Fruit fly (Drosophila melanogaster) whole organism, pupa: ENCODE data around the gene Polr1H.

Experiments
- CG10348 ChIP-seq: fragments of 200-800 bp; sonication (Bioruptor generic); IDR thresholded peaks from 2 replicates; pipeline ENCODE4 v1.3.6; 2022; ENCODE audit warnings: missing biosample characterization, missing genetic modification characterization
- CG12605 ChIP-seq: fragments of 200-800 bp; sonication (Bioruptor generic); IDR thresholded peaks from 2 replicates; pipeline ENCODE4 v1.3.6; 2022; ENCODE audit warnings: missing biosample characterization, missing genetic modification characterization
- CG13204 ChIP-seq: fragments of 200-800 bp; sonication (Bioruptor generic); optimal IDR thresholded peaks from 2 replicates; lab custom pipeline; 2018; ENCODE audit warnings: missing biosample characterization, mild to moderate bottlenecking, missing genetic modification characterization, moderate library complexity
- CG14655 ChIP-seq: fragments of 200-800 bp; sonication (Bioruptor generic); optimal IDR thresholded peaks from 3 replicates; lab custom pipeline; 2017; ENCODE audit warnings: mild to moderate bottlenecking, missing biosample characterization, missing genetic modification reagents, missing genetic modification characterization
- CG15710 ChIP-seq: fragments of 200-800 bp; sonication (Bioruptor generic); optimal IDR thresholded peaks from 2 replicates; lab custom pipeline; 2018; ENCODE audit warnings: missing biosample characterization, mild to moderate bottlenecking, missing genetic modification characterization, moderate library complexity
- CG17806 ChIP-seq: fragments of 200-800 bp; sonication (Bioruptor generic); optimal IDR thresholded peaks from 2 replicates; lab custom pipeline; 2018; ENCODE audit warnings: missing biosample characterization, mild to moderate bottlenecking, missing genetic modification characterization, moderate library complexity
- CG32121 ChIP-seq: fragments of 200-800 bp; sonication (Bioruptor generic); IDR thresholded peaks from 2 replicates; pipeline ENCODE4 v1.3.6; 2022; ENCODE audit warnings: missing biosample characterization, missing genetic modification characterization
- CG34367 ChIP-seq: fragments of 200-800 bp; sonication (Bioruptor generic); optimal IDR thresholded peaks from 2 replicates; lab custom pipeline; 2018; ENCODE audit warnings: missing biosample characterization, mild to moderate bottlenecking, missing genetic modification characterization
- CG4496 ChIP-seq: fragments of 200-800 bp; sonication (Bioruptor generic); IDR thresholded peaks from 3 replicates; pipeline ENCODE4 v1.3.6; 2022; ENCODE audit warnings: missing biosample characterization, missing genetic modification characterization
- CG8159 ChIP-seq: fragments of 200-800 bp; sonication (Bioruptor generic); optimal IDR thresholded peaks from 3 replicates; lab custom pipeline; 2018; ENCODE audit warnings: missing biosample characterization, mild to moderate bottlenecking, missing genetic modification characterization, moderate library complexity
- CG8301 ChIP-seq: fragments of 200-800 bp; sonication (Bioruptor generic); optimal IDR thresholded peaks from 2 replicates; lab custom pipeline; 2018; ENCODE audit warnings: missing biosample characterization, mild to moderate bottlenecking, missing genetic modification characterization
- CG9948 ChIP-seq: fragments of 200-800 bp; sonication (Bioruptor generic); optimal IDR thresholded peaks from 2 replicates; lab custom pipeline; 2018; ENCODE audit warnings: missing biosample characterization, mild to moderate bottlenecking, missing genetic modification characterization, moderate library complexity
- D1 ChIP-seq: fragments of 200-800 bp; sonication (Bioruptor generic); optimal IDR thresholded peaks from 2 replicates; lab custom pipeline; 2018; ENCODE audit warnings: missing biosample characterization, mild to moderate bottlenecking, missing genetic modification characterization, moderate library complexity
- EcR ChIP-seq: fragments of 200-800 bp; sonication (Bioruptor generic); optimal IDR thresholded peaks from 3 replicates; lab custom pipeline; 2019; ENCODE audit warnings: missing biosample characterization, missing genetic modification characterization, mild to moderate bottlenecking, moderate library complexity, missing genetic modification reagents
- Ets98B ChIP-seq: fragments of 200-800 bp; sonication (Bioruptor generic); IDR thresholded peaks from 2 replicates; pipeline ENCODE4 v1.3.6; 2022; ENCODE audit warnings: missing biosample characterization, missing genetic modification characterization
- Pif1A ChIP-seq: fragments of 200-800 bp; sonication (Bioruptor generic); optimal IDR thresholded peaks from 3 replicates; lab custom pipeline; 2016; ENCODE audit warnings: missing biosample characterization, missing genetic modification characterization
- Pif1B ChIP-seq: fragments of 200-800 bp; sonication (Bioruptor generic); optimal IDR thresholded peaks from 3 replicates; lab custom pipeline; 2016; ENCODE audit warnings: missing biosample characterization, missing genetic modification characterization
- Snoo ChIP-seq: fragments of 200-800 bp; sonication (Bioruptor generic); optimal IDR thresholded peaks from 3 replicates; lab custom pipeline; 2017; ENCODE audit warnings: missing biosample characterization, mild to moderate bottlenecking, missing genetic modification characterization, inconsistent platforms
- fd96Ca ChIP-seq: fragments of 200-800 bp; sonication (Bioruptor generic); IDR thresholded peaks from 3 replicates; pipeline ENCODE4 v1.3.6; 2022; ENCODE audit warnings: missing biosample characterization, missing genetic modification characterization
- gl ChIP-seq: fragments of 200-800 bp; sonication (Bioruptor generic); optimal IDR thresholded peaks from 2 replicates; lab custom pipeline; 2018; ENCODE audit warnings: missing biosample characterization, mild to moderate bottlenecking, missing genetic modification characterization
- rn ChIP-seq: fragments of 200-800 bp; sonication (Bioruptor generic); IDR thresholded peaks from 2 replicates; pipeline ENCODE4 v1.3.6; 2022; ENCODE audit warnings: missing biosample characterization, missing genetic modification characterization

Gene Polr1H

dm6 chr3R:21790392-21790791 is 12.7 kb upstream of the Polr1H start:
- TF ChIP-seq CG13204 (no peak), D1 (no peak), CG10348 (GFP tag; lab: Robert Waterston, UW) (no peak), CG15710 (no peak), CG12605 (GFP tag; lab: Robert Waterston, UW) (no peak)

- TF ChIP-seq CG34367 (tag; lab: Kevin White, UChicago): no peak
- no peak for TF ChIP-seq CG9948 (tag; lab: Kevin White, UChicago)
- peak; percentile 20 for TF ChIP-seq CG13204
- no peak; the same call in 1 of the 2 replicates for TF ChIP-seq Ets98B (GFP tag; lab: Robert Waterston, UW)
- peak; percentile 93 for TF ChIP-seq EcR
- TF ChIP-seq CG4496 (GFP tag; lab: Robert Waterston, UW): 0 out of 3 replicates have a peak, but pooled peaks have one; percentile 16
- TF ChIP-seq, all 21 proteins: peak for 3
These were observed 4.8 kb upstream of the Polr1H start, which contains the start of gene tsl for dm6 chr3R:21782295-21782922. tsl (minus strand) TSS chr3R:21782536.

- peak; percentile 92 for TF ChIP-seq CG14655
- peak; percentile 71 for TF ChIP-seq CG12605 (GFP tag; lab: Robert Waterston, UW)
- TF ChIP-seq Ets98B (GFP tag; lab: Robert Waterston, UW): peak; percentile 72
- TF ChIP-seq Snoo: peak; percentile 92
- peak; percentile 72 for TF ChIP-seq CG32121 (GFP tag; lab: Robert Waterston, UW)
- TF ChIP-seq D1: peak; percentile 86
- peak; percentile 95 for TF ChIP-seq CG17806 (tag; lab: Kevin White, UChicago)
- peak; percentile 95 for TF ChIP-seq CG15710
- TF ChIP-seq gl (tag; lab: Kevin White, UChicago): peak; percentile 89
- no peak for TF ChIP-seq CG10348 (GFP tag; lab: Robert Waterston, UW)
- TF ChIP-seq Pif1A: peak; percentile 93
- TF ChIP-seq CG8301 (tag; lab: Kevin White, UChicago): peak; percentile 87
- TF ChIP-seq fd96Ca (GFP tag; lab: Robert Waterston, UW): peak; percentile 66; the same call in 2 of the 3 replicates
- TF ChIP-seq CG9948 (tag; lab: Kevin White, UChicago): peak; percentile 93
- peak; percentile 82 for TF ChIP-seq CG4496 (GFP tag; lab: Robert Waterston, UW)
- peak; percentile 88 for TF ChIP-seq Pif1B
- TF ChIP-seq CG8159: peak; percentile 95
- peak; percentile 69 for TF ChIP-seq rn (GFP tag; lab: Robert Waterston, UW)
- peak; percentile 83 for TF ChIP-seq CG13204
- peak; percentile 65 for TF ChIP-seq EcR
- TF ChIP-seq CG34367 (tag; lab: Kevin White, UChicago): peak; percentile 90
These were observed 3.8 kb upstream of the Polr1H start for dm6 chr3R:21781448-21781847.

- no peak for TF ChIP-seq fd96Ca (GFP tag; lab: Robert Waterston, UW)
- TF ChIP-seq EcR: peak; percentile 76
- TF ChIP-seq rn (GFP tag; lab: Robert Waterston, UW): no peak
These were observed 2.4 kb upstream of the Polr1H start for dm6 chr3R:21780086-21780485.

dm6 chr3R:21775766-21776165 is 1.9 kb downstream of the Polr1H start, which contains the start of the genes GABA-B-R2 and CG6800:
GABA-B-R2 (minus strand) TSS chr3R:21775840.
CG6800 (plus strand) TSS chr3R:21776138.
- no peak for TF ChIP-seq CG4496 (GFP tag; lab: Robert Waterston, UW)
- TF ChIP-seq EcR: no peak
- peak; percentile 84 for TF ChIP-seq CG12605 (GFP tag; lab: Robert Waterston, UW)
- TF ChIP-seq Snoo: no peak
- no peak for TF ChIP-seq CG15710
- TF ChIP-seq CG14655: no peak
- TF ChIP-seq, all 21 proteins: peak for 1

- no peak for TF ChIP-seq Snoo
- no peak for TF ChIP-seq CG8159
- no peak for TF ChIP-seq CG10348 (GFP tag; lab: Robert Waterston, UW)
- TF ChIP-seq Ets98B (GFP tag; lab: Robert Waterston, UW): no peak
- no peak for TF ChIP-seq CG17806 (tag; lab: Kevin White, UChicago)
- no peak for TF ChIP-seq CG34367 (tag; lab: Kevin White, UChicago)
- TF ChIP-seq CG14655: no peak
- TF ChIP-seq gl (tag; lab: Kevin White, UChicago): no peak
- TF ChIP-seq, all 21 proteins: peak for 0
These were observed 8.4 kb downstream of the Polr1H start, which contains the start of gene Burs for dm6 chr3R:21769218-21769617. Burs (plus strand) TSS chr3R:21769518.

dm6 chr3R:21758145-21758856 is 19.3 kb downstream of the Polr1H start, which contains the start of gene CG42335:
CG42335 (plus strand) TSS chr3R:21758764.
- TF ChIP-seq CG4496 (GFP tag; lab: Robert Waterston, UW) (no peak), CG14655 (no peak), CG8159 (no peak), gl (tag; lab: Kevin White, UChicago) (no peak), rn (GFP tag; lab: Robert Waterston, UW) (no peak), CG10348 (GFP tag; lab: Robert Waterston, UW) (no peak), CG32121 (GFP tag; lab: Robert Waterston, UW) (no peak), CG17806 (tag; lab: Kevin White, UChicago) (no peak), Ets98B (GFP tag; lab: Robert Waterston, UW) (no peak), CG13204 (no peak), CG34367 (tag; lab: Kevin White, UChicago) (no peak), Pif1B (no peak), Pif1A (no peak), CG8301 (tag; lab: Kevin White, UChicago) (no peak), CG15710 (no peak), D1 (no peak), fd96Ca (GFP tag; lab: Robert Waterston, UW) (no peak), Snoo (no peak), CG9948 (tag; lab: Kevin White, UChicago) (no peak)
- TF ChIP-seq, all 21 proteins: peak for 0
